Fruit fly (Drosophila melanogaster): ENCODE results near the gene Cph.

Gene Cph

DNA sequence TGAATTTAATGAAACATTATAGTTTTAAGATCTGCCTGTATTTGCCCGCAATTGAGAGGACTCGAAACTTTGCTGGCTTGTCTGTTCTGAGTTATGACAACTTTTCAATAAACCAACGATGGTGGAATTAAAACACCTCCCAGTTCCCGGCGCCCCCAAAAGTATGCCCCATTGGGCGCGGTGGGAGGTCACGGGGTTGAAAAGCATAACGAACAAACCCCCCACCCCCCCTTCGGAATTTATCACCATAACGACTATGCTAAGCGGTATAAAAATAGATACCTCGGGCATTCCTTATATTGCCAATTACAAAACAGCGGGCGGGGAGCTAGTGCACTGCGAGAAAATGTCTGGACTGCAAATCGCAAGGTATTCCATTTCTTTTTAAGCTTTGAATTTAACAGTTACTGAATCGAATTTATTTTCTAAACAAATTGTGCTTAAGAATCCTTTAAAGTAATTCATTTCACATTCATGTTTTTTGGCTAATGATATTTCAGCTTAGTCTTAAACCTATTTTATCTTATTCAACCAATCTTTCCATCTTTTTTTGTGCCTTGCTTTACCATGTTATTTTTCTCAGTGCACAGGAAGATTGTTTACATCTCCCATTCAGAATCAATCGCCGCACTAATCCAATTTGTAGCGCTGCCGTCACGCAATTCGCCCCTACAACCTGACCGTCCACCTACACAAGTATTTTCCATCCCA is 36.1 kb upstream of the Cph start (continued):
- TF ChIP-seq OdsH (GFP tag; optimal IDR thresholded peaks at IDR 0.05): peak; percentile 74
- TF ChIP-seq dsf (GFP tag; optimal IDR thresholded peaks at IDR 0.05; ENCODE audit: borderline replicate concordance): no peak
- TF ChIP-seq usp (GFP tag; optimal IDR thresholded peaks at IDR 0.05): no peak
- TF ChIP-seq Dfd (GFP tag; optimal IDR thresholded peaks at IDR 0.05): no peak
- TF ChIP-seq psq (GFP tag; optimal IDR thresholded peaks at IDR 0.05): peak; percentile 58
- peak; percentile 15 for TF ChIP-seq CG9705 (GFP tag; optimal IDR thresholded peaks at IDR 0.05)
- TF ChIP-seq Abd-B (GFP tag; optimal IDR thresholded peaks at IDR 0.05): no peak
- peak; percentile 54 for TF ChIP-seq ey (GFP tag; optimal IDR thresholded peaks at IDR 0.05)
- TF ChIP-seq pan (optimal IDR thresholded peaks at IDR 0.05): no peak

DNA sequence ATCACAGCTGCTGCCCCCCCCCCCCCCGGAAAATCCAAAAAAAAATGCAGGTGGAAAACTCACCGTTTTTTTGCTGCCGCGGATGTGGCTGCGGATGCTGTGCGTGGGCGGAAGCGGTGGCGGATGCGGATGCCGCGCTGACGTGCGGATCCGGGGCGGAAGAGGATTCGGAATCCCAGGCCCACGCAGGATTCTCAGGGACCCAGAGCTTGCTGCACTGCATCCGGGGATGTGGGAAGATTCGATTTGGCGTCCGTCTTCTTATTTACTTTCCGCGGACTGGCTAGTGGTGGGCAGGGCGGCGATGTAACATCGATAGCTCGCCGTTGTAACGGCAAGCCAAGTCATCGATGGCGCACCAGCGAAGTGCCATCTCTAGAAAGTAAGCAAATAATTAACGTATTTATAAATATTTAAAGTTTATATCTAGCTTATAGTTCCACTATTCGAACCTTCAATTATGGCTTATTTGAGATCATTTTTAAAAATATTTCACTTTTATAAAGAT is 35.5 kb upstream of the Cph start, which contains the start of gene CG4615:
CG4615 (minus strand) TSS at position 288 of the 508 bp plus-strand sequence.
- TF ChIP-seq rgr (GFP tag; optimal IDR thresholded peaks at IDR 0.05) (peak; percentile 5), HLH106 (tag; optimal IDR thresholded peaks at IDR 0.05) (no peak), Myc (optimal IDR thresholded peaks at IDR 0.05) (no peak), Hnf4 (GFP tag; optimal IDR thresholded peaks at IDR 0.05) (peak; percentile 33), h (GFP tag; optimal IDR thresholded peaks at IDR 0.05) (peak; percentile 22), Jra (GFP tag; optimal IDR thresholded peaks at IDR 0.05) (peak; percentile 25), Rel (GFP tag; optimal IDR thresholded peaks at IDR 0.05) (no peak), Rel (tag; optimal IDR thresholded peaks at IDR 0.05) (peak; percentile 38), Hr83 (GFP tag; optimal IDR thresholded peaks at IDR 0.05; ENCODE audit: poor library complexity, severe bottlenecking) (peak; percentile 85), Sp1 (GFP tag; optimal IDR thresholded peaks at IDR 0.05) (no peak), GATAd (GFP tag; optimal IDR thresholded peaks at IDR 0.05) (peak; percentile 13), sage (GFP tag; optimal IDR thresholded peaks at IDR 0.05) (peak; percentile 8)

DNA sequence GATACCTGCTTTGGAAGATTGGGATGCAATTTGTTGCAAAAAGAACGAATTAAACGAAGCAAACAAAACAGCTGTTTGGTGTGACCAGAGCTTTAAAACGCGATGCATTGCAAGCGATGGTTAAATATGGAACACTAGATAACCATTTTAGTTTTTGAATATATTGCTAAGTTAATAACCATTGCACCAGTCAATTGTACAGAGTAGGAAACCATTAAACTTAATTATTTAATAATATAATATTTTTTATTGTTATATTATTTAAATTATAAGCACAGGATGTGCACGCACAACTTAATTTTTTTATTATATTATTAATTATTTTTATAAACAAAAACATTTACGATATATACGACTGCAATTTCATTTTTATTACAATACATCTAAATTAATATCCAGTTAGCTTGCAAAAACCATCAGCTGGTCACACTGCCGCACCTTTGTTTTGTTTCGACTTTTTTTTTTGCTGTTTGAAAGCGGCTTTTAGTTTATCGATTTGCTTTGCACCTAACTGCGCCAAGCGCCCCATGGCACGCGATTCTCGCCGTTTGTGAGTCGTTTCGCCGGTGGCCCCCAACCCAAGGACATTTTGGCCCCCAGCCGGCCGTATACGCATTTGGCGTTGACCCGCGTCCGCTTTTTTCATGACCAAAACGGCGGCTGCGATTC is 33.0 kb upstream of the Cph start, which contains the start of the genes CG4617 and CG8300:
CG4617 (minus strand) TSS at position 92 of the 669 bp plus-strand sequence.
CG8300 (plus strand) TSS at position 486 of the 669 bp plus-strand sequence.
- TF ChIP-seq h (GFP tag; optimal IDR thresholded peaks at IDR 0.05) (peak; percentile 5), dmrt93B (GFP tag; optimal IDR thresholded peaks at IDR 0.05) (peak; percentile 5), Sp1 (GFP tag; optimal IDR thresholded peaks at IDR 0.05) (peak; percentile 11), dsf (GFP tag; optimal IDR thresholded peaks at IDR 0.05; ENCODE audit: borderline replicate concordance) (no peak), Vsx2 (GFP tag; optimal IDR thresholded peaks at IDR 0.05; ENCODE audit: partially characterized antibody) (no peak), CG32264 (GFP tag; optimal IDR thresholded peaks at IDR 0.05) (no peak), foxo (GFP tag; optimal IDR thresholded peaks at IDR 0.05) (peak in 1 of 2 experiments; percentile 51), Hnf4 (GFP tag; optimal IDR thresholded peaks at IDR 0.05) (peak; percentile 34), HLH106 (tag; optimal IDR thresholded peaks at IDR 0.05) (peak; percentile 46), Dfd (GFP tag; optimal IDR thresholded peaks at IDR 0.05) (no peak), Jra (GFP tag; optimal IDR thresholded peaks at IDR 0.05) (no peak), psq (GFP tag; optimal IDR thresholded peaks at IDR 0.05) (peak; percentile 29), Hr83 (GFP tag; optimal IDR thresholded peaks at IDR 0.05; ENCODE audit: poor library complexity, severe bottlenecking) (no peak), fru (GFP tag; optimal IDR thresholded peaks at IDR 0.05) (no peak), sage (GFP tag; optimal IDR thresholded peaks at IDR 0.05) (no peak), tai (GFP tag; optimal IDR thresholded peaks at IDR 0.05) (no peak), ey (GFP tag; optimal IDR thresholded peaks at IDR 0.05) (no peak), jim (GFP tag; optimal IDR thresholded peaks at IDR 0.05) (no peak), woc (GFP tag; optimal IDR thresholded peaks at IDR 0.05) (no peak), usp (GFP tag; optimal IDR thresholded peaks at IDR 0.05) (no peak)

DNA sequence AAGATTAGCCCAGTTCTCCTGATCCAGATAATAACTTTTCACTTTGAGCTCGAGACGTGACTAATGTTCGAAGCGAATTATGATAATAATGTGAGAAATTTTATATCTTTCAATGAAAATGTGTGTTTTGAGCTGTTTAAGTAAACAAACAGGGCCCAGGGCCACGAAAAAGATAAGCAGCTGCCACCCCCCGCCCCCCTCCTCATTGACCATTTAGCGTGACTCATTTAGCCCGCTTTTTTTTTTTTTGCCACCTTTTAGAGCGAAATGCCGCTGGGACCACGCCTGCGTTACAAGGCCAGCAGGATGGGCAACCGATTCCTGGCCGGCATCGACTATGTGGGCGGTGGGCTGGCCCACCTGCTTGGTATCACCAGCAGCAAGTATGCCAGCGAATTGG is 32.0 kb upstream of the Cph start:
- TF ChIP-seq Abd-B (GFP tag; optimal IDR thresholded peaks at IDR 0.05): no peak
- no peak for TF ChIP-seq br (GFP tag; optimal IDR thresholded peaks at IDR 0.05)
- TF ChIP-seq Rel (GFP tag; optimal IDR thresholded peaks at IDR 0.05): no peak
- no peak for TF ChIP-seq Rel (tag; optimal IDR thresholded peaks at IDR 0.05)
- TF ChIP-seq OdsH (GFP tag; optimal IDR thresholded peaks at IDR 0.05): no peak
- TF ChIP-seq Jra (GFP tag; optimal IDR thresholded peaks at IDR 0.05): peak; percentile 21
- TF ChIP-seq Hr83 (GFP tag; optimal IDR thresholded peaks at IDR 0.05; ENCODE audit: poor library complexity, severe bottlenecking): no peak
- no peak for TF ChIP-seq foxo (GFP tag; optimal IDR thresholded peaks at IDR 0.05)
